Fruit fly (Drosophila melanogaster) whole organism, embryonic: ENCODE data around the gene att-ORFB.

Experiments
- CG1024 ChIP-seq: fragments of 200-800 bp; sonication (Bioruptor generic); IDR thresholded peaks from 2 replicates; pipeline ENCODE4 v1.3.6; 2022; ENCODE audit warnings: missing biosample characterization, missing genetic modification characterization
- CG12236 ChIP-seq: fragments of 200-800 bp; sonication (Bioruptor generic); optimal IDR thresholded peaks from 2 replicates; lab custom pipeline; 2016; ENCODE audit warnings: missing biosample characterization, missing genetic modification characterization
- CG12942 ChIP-seq: fragments of 200-800 bp; sonication (Bioruptor generic); optimal IDR thresholded peaks from 3 replicates; lab custom pipeline; 2016; ENCODE audit warnings: missing biosample characterization, missing genetic modification characterization
- CG13424 ChIP-seq: fragments of 200-800 bp; sonication (Bioruptor generic); optimal IDR thresholded peaks from 2 replicates; lab custom pipeline; 2019; ENCODE audit warnings: missing biosample characterization, mild to moderate bottlenecking, missing genetic modification characterization, moderate library complexity
- CG14441 ChIP-seq: fragments of 200-800 bp; sonication (Bioruptor generic); IDR thresholded peaks from 2 replicates; pipeline ENCODE4 v1.3.6; 2022; ENCODE audit warnings: missing biosample characterization, missing genetic modification characterization
- CG15601 ChIP-seq: fragments of 200-800 bp; sonication (Bioruptor generic); optimal IDR thresholded peaks from 3 replicates; lab custom pipeline; 2019; ENCODE audit warnings: missing biosample characterization, mild to moderate bottlenecking, missing genetic modification characterization, moderate library complexity
- CG17328 ChIP-seq: fragments of 200-800 bp; sonication (Bioruptor generic); IDR thresholded peaks from 2 replicates; pipeline ENCODE4 v1.3.6; 2022; ENCODE audit warnings: missing biosample characterization, missing genetic modification characterization
- CG17361 ChIP-seq: fragments of 200-800 bp; sonication (Bioruptor generic); IDR thresholded peaks from 3 replicates; pipeline ENCODE4 v1.3.6; 2022; ENCODE audit warnings: missing biosample characterization, missing genetic modification characterization
- CG18011 ChIP-seq: fragments of 200-800 bp; sonication (Bioruptor generic); optimal IDR thresholded peaks from 2 replicates; lab custom pipeline; 2017; ENCODE audit warnings: missing biosample characterization, missing genetic modification characterization, mild to moderate bottlenecking, moderate library complexity, missing genotype
- CG18599 ChIP-seq: fragments of 200-800 bp; sonication (Bioruptor generic); optimal IDR thresholded peaks from 3 replicates; lab custom pipeline; 2017; ENCODE audit warnings: missing biosample characterization, missing genetic modification characterization, mild to moderate bottlenecking, moderate library complexity, missing genetic modification reagents
- CG2116 ChIP-seq: fragments of 200-800 bp; sonication (Bioruptor generic); optimal IDR thresholded peaks from 3 replicates; lab custom pipeline; 2018; ENCODE audit warnings: missing biosample characterization, mild to moderate bottlenecking, missing genetic modification characterization
- CG2120 ChIP-seq: fragments of 200-800 bp; sonication (Bioruptor generic); optimal IDR thresholded peaks from 3 replicates; lab custom pipeline; 2016; ENCODE audit warnings: missing biosample characterization, missing genetic modification characterization
- CG2199 ChIP-seq: fragments of 200-800 bp; sonication (Bioruptor generic); IDR thresholded peaks from 3 replicates; pipeline ENCODE4 v1.3.6; 2022; ENCODE audit warnings: missing biosample characterization, missing genetic modification characterization
- CG30431 ChIP-seq: fragments of 200-800 bp; sonication (Bioruptor generic); optimal IDR thresholded peaks from 2 replicates; lab custom pipeline; 2017; ENCODE audit warnings: missing biosample characterization, missing genetic modification characterization
- CG3407 ChIP-seq: fragments of 200-800 bp; sonication (Bioruptor generic); optimal IDR thresholded peaks from 2 replicates; lab custom pipeline; 2018; ENCODE audit warnings: missing biosample characterization, mild to moderate bottlenecking, missing genetic modification characterization
- CG34224 ChIP-seq: fragments of 200-800 bp; sonication (Bioruptor generic); IDR thresholded peaks from 3 replicates; pipeline ENCODE4 v1.3.6; 2022; ENCODE audit warnings: missing biosample characterization, missing genetic modification characterization; ENCODE audit not compliant: partially characterized antibody
- CG6175 ChIP-seq: fragments of 200-800 bp; sonication (Bioruptor generic); IDR thresholded peaks from 3 replicates; pipeline ENCODE4 v1.3.6; 2022; ENCODE audit warnings: missing biosample characterization, missing genetic modification characterization
- CG7271 ChIP-seq: fragments of 200-800 bp; sonication (Bioruptor generic); optimal IDR thresholded peaks from 2 replicates; lab custom pipeline; 2018; ENCODE audit warnings: missing biosample characterization, mild to moderate bottlenecking, missing genetic modification characterization, moderate library complexity
- CG8924 ChIP-seq: fragments of 200-800 bp; optimal IDR thresholded peaks from 3 replicates; lab custom pipeline; 2019; ENCODE audit warnings: missing biosample characterization, mild to moderate bottlenecking, missing genetic modification characterization, moderate library complexity
- Fer1 ChIP-seq: fragments of 200-800 bp; sonication (Bioruptor generic); optimal IDR thresholded peaks from 2 replicates; lab custom pipeline; 2017; ENCODE audit warnings: missing biosample characterization, mild to moderate bottlenecking, missing genetic modification characterization
- HLH4C ChIP-seq: fragments of 200-800 bp; sonication (Bioruptor generic); IDR thresholded peaks from 3 replicates; pipeline ENCODE4 v1.3.6; 2022; ENCODE audit warnings: missing biosample characterization, missing genetic modification characterization; ENCODE audit not compliant: partially characterized antibody
- Hmr ChIP-seq: fragments of 200-800 bp; sonication (Bioruptor generic); optimal IDR thresholded peaks from 3 replicates; lab custom pipeline; 2017; ENCODE audit warnings: mild to moderate bottlenecking, missing biosample characterization, missing genetic modification reagents, missing genetic modification characterization
- Lhr ChIP-seq: fragments of 200-800 bp; sonication (Bioruptor generic); optimal IDR thresholded peaks from 3 replicates; lab custom pipeline; 2017; ENCODE audit warnings: mild to moderate bottlenecking, missing biosample characterization, missing genetic modification reagents, missing genetic modification characterization
- Med ChIP-seq: fragments of 200-800 bp; sonication (Bioruptor generic); peaks from one replicate; lab custom pipeline; 2016; ENCODE audit warnings: missing biosample characterization, missing genetic modification characterization, mild to moderate bottlenecking, inconsistent platforms, moderate library complexity
- Opbp ChIP-seq: fragments of 200-800 bp; sonication (Bioruptor generic); IDR thresholded peaks from 3 replicates; pipeline ENCODE4 v1.3.6; 2022; ENCODE audit warnings: missing biosample characterization, missing genetic modification characterization; ENCODE audit not compliant: partially characterized antibody
- PHDP ChIP-seq: fragments of 200-800 bp; sonication (Bioruptor generic); optimal IDR thresholded peaks from 3 replicates; lab custom pipeline; 2018; ENCODE audit warnings: missing biosample characterization, mild to moderate bottlenecking, missing genetic modification characterization, moderate library complexity
- Pdp1 ChIP-seq, 2 experiments: fragments of 200-800 bp; sonication (Bioruptor generic); optimal IDR thresholded peaks; 3 replicates each; lab custom pipeline; 2016; ENCODE audit warnings: missing biosample characterization in 2 of 2, missing genetic modification characterization in 2 of 2, mild to moderate bottlenecking in 1 of 2, moderate library complexity in 1 of 2
- Vsx1 ChIP-seq: fragments of 200-800 bp; sonication (Bioruptor generic); optimal IDR thresholded peaks from 2 replicates; lab custom pipeline; 2017; ENCODE audit warnings: missing biosample characterization, mild to moderate bottlenecking, missing genetic modification characterization, missing genetic modification reagents
- Xbp1 ChIP-seq: fragments of 200-800 bp; sonication (Bioruptor generic); optimal IDR thresholded peaks from 3 replicates; lab custom pipeline; 2016; ENCODE audit warnings: missing biosample characterization, mild to moderate bottlenecking, missing genetic modification characterization
- ac ChIP-seq: fragments of 200-800 bp; sonication (Bioruptor generic); optimal IDR thresholded peaks from 3 replicates; lab custom pipeline; 2017; ENCODE audit warnings: missing biosample characterization, mild to moderate bottlenecking, missing genetic modification characterization
- al ChIP-seq: fragments of 200-800 bp; sonication (Bioruptor generic); IDR thresholded peaks from 2 replicates; pipeline ENCODE4 v1.3.6; 2022; ENCODE audit warnings: missing biosample characterization, missing genetic modification characterization
- ci ChIP-seq: fragments of 200-800 bp; sonication (Bioruptor generic); IDR thresholded peaks from 3 replicates; pipeline ENCODE4 v1.3.6; 2022; ENCODE audit warnings: missing biosample characterization, missing genetic modification characterization
- dysf ChIP-seq: fragments of 200-800 bp; sonication (Bioruptor generic); IDR thresholded peaks from 3 replicates; pipeline ENCODE4 v1.3.6; 2022; ENCODE audit warnings: missing biosample characterization, missing genetic modification characterization
- ems ChIP-seq: fragments of 200-800 bp; sonication (Bioruptor generic); optimal IDR thresholded peaks from 3 replicates; lab custom pipeline; 2016; ENCODE audit warnings: missing biosample characterization, missing genetic modification characterization
- exex ChIP-seq: fragments of 200-800 bp; sonication (Bioruptor generic); optimal IDR thresholded peaks from 4 replicates; lab custom pipeline; 2018; ENCODE audit warnings: missing biosample characterization, mild to moderate bottlenecking, missing genetic modification characterization, moderate library complexity
- gsb-n ChIP-seq: fragments of 200-800 bp; sonication (Bioruptor generic); optimal IDR thresholded peaks from 3 replicates; lab custom pipeline; 2018; ENCODE audit warnings: missing biosample characterization, mild to moderate bottlenecking, missing genetic modification characterization
- inv ChIP-seq: fragments of 200-800 bp; sonication (Bioruptor generic); IDR thresholded peaks from 2 replicates; pipeline ENCODE4 v1.3.6; 2022; ENCODE audit warnings: missing biosample characterization, missing genetic modification characterization; ENCODE audit not compliant: partially characterized antibody
- psq ChIP-seq: fragments of 200-800 bp; sonication (Bioruptor generic); optimal IDR thresholded peaks from 2 replicates; lab custom pipeline; 2017; ENCODE audit warnings: missing biosample characterization, missing genetic modification characterization
- schlank ChIP-seq: fragments of 200-800 bp; sonication (Bioruptor generic); optimal IDR thresholded peaks from 2 replicates; lab custom pipeline; 2018; ENCODE audit warnings: missing biosample characterization, mild to moderate bottlenecking, missing genetic modification characterization
- slp2 ChIP-seq: fragments of 200-800 bp; sonication (Bioruptor generic); optimal IDR thresholded peaks from 2 replicates; lab custom pipeline; 2016; ENCODE audit warnings: missing biosample characterization, missing genetic modification characterization
- ttk ChIP-seq: fragments of 200-800 bp; sonication (Bioruptor generic); IDR thresholded peaks from 2 replicates; pipeline ENCODE4 v2.1.2; 2022; ENCODE audit warnings: missing biosample characterization, missing genetic modification characterization
- usp ChIP-seq: fragments of >200 bp; optimal IDR thresholded peaks from 2 replicates; lab custom pipeline; 2017; ENCODE audit warnings: missing biosample characterization, missing genetic modification characterization
- vfl ChIP-seq: fragments of 200-800 bp; sonication (Bioruptor generic); optimal IDR thresholded peaks from 2 replicates; lab custom pipeline; 2016; ENCODE audit warnings: missing biosample characterization, missing genetic modification characterization
- vvl ChIP-seq: fragments of 200-800 bp; sonication (Bioruptor generic); IDR thresholded peaks from 2 replicates; pipeline ENCODE4 v1.3.6; 2022; ENCODE audit warnings: missing biosample characterization, missing genetic modification characterization
- zen2 ChIP-seq: fragments of 200-800 bp; sonication (Bioruptor generic); IDR thresholded peaks from 3 replicates; pipeline ENCODE4 v1.3.6; 2022; ENCODE audit warnings: missing biosample characterization, missing genetic modification characterization; ENCODE audit not compliant: partially characterized antibody
- zfh2 ChIP-seq: fragments of 200-800 bp; sonication (Bioruptor generic); optimal IDR thresholded peaks from 2 replicates; lab custom pipeline; 2016; ENCODE audit warnings: missing biosample characterization, missing genetic modification characterization

att-ORFB gene

dm6 chr3R:20549855-20550603, 4.2 kb downstream of the att-ORFB start (continued):
- TF ChIP-seq ac, result peak; percentile 69
- peak in 1 of 2 experiments; percentile 63 for TF ChIP-seq Pdp1 (GFP tag; optimal IDR thresholded peaks at IDR 0.05; lab: Kevin White, UChicago)
- no peak; the same call in 2 of the 3 replicates for TF ChIP-seq CG2199
- TF ChIP-seq ttk (GFP tag; lab: Robert Waterston, UW), result peak; percentile 77
- TF ChIP-seq CG13424 (tag; lab: Kevin White, UChicago), result peak; percentile 90
- peak; percentile 30 for TF ChIP-seq CG18011 (GFP tag; lab: Kevin White, UChicago)
- TF ChIP-seq HLH4C (GFP tag; lab: Robert Waterston, UW), result no peak
- peak; percentile 63 for TF ChIP-seq ems (GFP tag; lab: Kevin White, UChicago)
- peak; percentile 65 for TF ChIP-seq Lhr (GFP tag; lab: Kevin White, UChicago)
- peak; percentile 87 for TF ChIP-seq CG17328 (GFP tag; lab: Robert Waterston, UW)
- TF ChIP-seq CG7271, result no peak
- peak; percentile 64; the same call in 1 of the 3 replicates for TF ChIP-seq CG6175

dm6 chr3R:20549017-20549854, 5.0 kb downstream of the att-ORFB start:
- TF ChIP-seq gsb-n (tag; lab: Kevin White, UChicago) (no peak), CG14441 (GFP tag; lab: Robert Waterston, UW) (peak; percentile 47; the same call in 1 of the 2 replicates), CG3407 (GFP tag; lab: Kevin White, UChicago) (no peak), CG12236 (GFP tag; lab: Kevin White, UChicago) (no peak), inv (no peak), PHDP (tag; lab: Kevin White, UChicago) (no peak), slp2 (no peak), CG2120 (GFP tag; lab: Kevin White, UChicago) (peak; percentile 40), CG2116 (GFP tag; lab: Kevin White, UChicago) (no peak), CG30431 (GFP tag; lab: Kevin White, UChicago) (no peak), schlank (tag; lab: Kevin White, UChicago) (no peak), zfh2 (no peak), al (GFP tag; lab: Robert Waterston, UW) (no peak), CG8924 (no peak), CG15601 (tag; lab: Kevin White, UChicago) (no peak), dysf (GFP tag; lab: Robert Waterston, UW) (0 out of 3 replicates have a peak, but pooled peaks have one; percentile 16), Opbp (GFP tag; lab: Robert Waterston, UW) (no peak), CG1024 (GFP tag; lab: Robert Waterston, UW) (no peak), vvl (GFP tag; lab: Robert Waterston, UW) (peak; percentile 34), CG18599 (GFP tag; lab: Kevin White, UChicago) (peak; percentile 27), CG12942 (GFP tag; lab: Kevin White, UChicago) (no peak), ci (GFP tag; lab: Robert Waterston, UW) (0 out of 3 replicates have a peak, but pooled peaks have one; percentile 10), CG17361 (no peak), CG34224 (no peak), Med (peak; percentile 79), Xbp1 (GFP tag; lab: Kevin White, UChicago) (no peak), usp (GFP tag; lab: Kevin White, UChicago) (no peak), vfl (GFP tag; lab: Kevin White, UChicago) (no peak), zen2 (GFP tag; lab: Robert Waterston, UW) (no peak), Fer1 (GFP tag; lab: Kevin White, UChicago) (no peak), psq (GFP tag; lab: Kevin White, UChicago) (no peak), exex (tag; lab: Kevin White, UChicago) (peak; percentile 63), Hmr (GFP tag; lab: Kevin White, UChicago) (no peak), Vsx1 (GFP tag; lab: Kevin White, UChicago) (no peak)
